Fruit fly (Drosophila melanogaster) whole organism, pupa: ENCODE data around the gene CG34008.

Source experiments
- CG12605 ChIP-seq: fragments of 200-800 bp; sonication (Bioruptor generic); IDR thresholded peaks from 2 replicates; pipeline ENCODE4 v1.3.6; 2022; ENCODE audit warnings: missing biosample characterization, missing genetic modification characterization
- CG13204 ChIP-seq: fragments of 200-800 bp; sonication (Bioruptor generic); optimal IDR thresholded peaks from 2 replicates; lab custom pipeline; 2018; ENCODE audit warnings: missing biosample characterization, mild to moderate bottlenecking, missing genetic modification characterization, moderate library complexity
- CG15710 ChIP-seq: fragments of 200-800 bp; sonication (Bioruptor generic); optimal IDR thresholded peaks from 2 replicates; lab custom pipeline; 2018; ENCODE audit warnings: missing biosample characterization, mild to moderate bottlenecking, missing genetic modification characterization, moderate library complexity
- CG32121 ChIP-seq: fragments of 200-800 bp; sonication (Bioruptor generic); IDR thresholded peaks from 2 replicates; pipeline ENCODE4 v1.3.6; 2022; ENCODE audit warnings: missing biosample characterization, missing genetic modification characterization
- CG8159 ChIP-seq: fragments of 200-800 bp; sonication (Bioruptor generic); optimal IDR thresholded peaks from 3 replicates; lab custom pipeline; 2018; ENCODE audit warnings: missing biosample characterization, mild to moderate bottlenecking, missing genetic modification characterization, moderate library complexity
- CG8301 ChIP-seq: fragments of 200-800 bp; sonication (Bioruptor generic); optimal IDR thresholded peaks from 2 replicates; lab custom pipeline; 2018; ENCODE audit warnings: missing biosample characterization, mild to moderate bottlenecking, missing genetic modification characterization
- D1 ChIP-seq: fragments of 200-800 bp; sonication (Bioruptor generic); optimal IDR thresholded peaks from 2 replicates; lab custom pipeline; 2018; ENCODE audit warnings: missing biosample characterization, mild to moderate bottlenecking, missing genetic modification characterization, moderate library complexity

DNA sequence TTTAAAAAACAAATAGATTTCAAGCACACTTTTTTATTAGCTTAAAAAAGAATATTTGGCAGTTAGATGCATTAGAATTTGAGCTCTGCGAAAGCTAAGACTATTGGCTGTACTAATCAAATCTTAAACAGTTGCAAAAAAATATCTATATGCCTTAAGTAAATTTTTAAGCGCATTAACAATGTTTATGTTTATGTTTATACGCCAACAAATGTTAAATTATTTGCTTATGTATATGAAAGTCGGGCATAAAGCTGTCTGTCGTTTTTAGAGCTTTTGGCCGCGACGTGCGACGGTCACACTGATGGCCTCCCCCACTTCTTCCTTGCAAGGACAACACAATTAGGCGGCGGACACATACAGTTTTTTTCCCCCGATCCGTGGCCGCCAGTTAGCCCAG, 36.3 kb upstream of the CG34008 start, which contains the start of gene CG5466:
- no peak for TF ChIP-seq CG32121 (GFP tag; lab: Robert Waterston, UW)
- no peak for TF ChIP-seq CG12605 (GFP tag; lab: Robert Waterston, UW)
- no peak for TF ChIP-seq CG8159
- no peak for TF ChIP-seq CG13204 (GFP tag; lab: Kevin White, UChicago)
- no peak for TF ChIP-seq D1 (tag; lab: Kevin White, UChicago)
- no peak for TF ChIP-seq CG8301 (tag; lab: Kevin White, UChicago)
- no peak for TF ChIP-seq CG15710
